Worm (Caenorhabditis elegans) whole organism, mixed stage, embryonic: Measurements from ENCODE around the gene ZK1307.8.

Source experiments
- M03D4.4 ChIP-seq: sonication (generic microtip); optimal IDR thresholded peaks from 2 replicates; lab custom pipeline; 2017; ENCODE audit warnings: mild to moderate bottlenecking, missing genetic modification characterization, missing compliant biosample characterization
- bed-3 ChIP-seq: fragments of 200-800 bp; sonication (Bioruptor generic); optimal IDR thresholded peaks from 3 replicates; lab custom pipeline; 2018; ENCODE audit warnings: mild to moderate bottlenecking, missing genetic modification characterization, moderate library complexity, missing compliant biosample characterization
- blmp-1 ChIP-seq: fragments of 150-350 bp; optimal IDR thresholded peaks from 2 replicates; lab custom pipeline; 2014; ENCODE audit warnings: missing biosample characterization, missing genetic modification characterization
- ceh-39 ChIP-seq: fragments of 150-350 bp; optimal IDR thresholded peaks from 2 replicates; lab custom pipeline; 2014; ENCODE audit warnings: missing biosample characterization, missing genetic modification characterization
- ceh-43 ChIP-seq: fragments of 200-800 bp; sonication (Bioruptor generic); optimal IDR thresholded peaks from 2 replicates; lab custom pipeline; 2018; ENCODE audit warnings: mild to moderate bottlenecking, missing genetic modification characterization, moderate library complexity, missing compliant biosample characterization
- ceh-83 ChIP-seq: fragments of 200-800 bp; sonication (Bioruptor generic); optimal IDR thresholded peaks from 2 replicates; lab custom pipeline; 2018; ENCODE audit warnings: mild to moderate bottlenecking, missing genetic modification characterization, missing compliant biosample characterization
- ces-1 ChIP-seq: fragments of 150-350 bp; optimal IDR thresholded peaks from 2 replicates; lab custom pipeline; 2014; ENCODE audit warnings: missing biosample characterization, missing genetic modification reagents, missing genetic modification characterization
- cnd-1 ChIP-seq: fragments of 200-800 bp; sonication (Bioruptor generic); optimal IDR thresholded peaks from 2 replicates; lab custom pipeline; 2018; ENCODE audit warnings: mild to moderate bottlenecking, missing genetic modification characterization, missing compliant biosample characterization
- drap-1 ChIP-seq: fragments of 200-800 bp; sonication (Bioruptor generic); optimal IDR thresholded peaks from 3 replicates; lab custom pipeline; 2018; ENCODE audit warnings: mild to moderate bottlenecking, missing genetic modification characterization, missing compliant biosample characterization
- elt-1 ChIP-seq: sonication (generic microtip); optimal IDR thresholded peaks from 2 replicates; lab custom pipeline; 2017; ENCODE audit warnings: missing genetic modification characterization, mild to moderate bottlenecking, missing compliant biosample characterization, antibody characterized with exemption, moderate library complexity, borderline replicate concordance; ENCODE audit not compliant: insufficient read depth
- elt-3 ChIP-seq: fragments of 150-350 bp; optimal IDR thresholded peaks from 2 replicates; lab custom pipeline; 2014; ENCODE audit warnings: missing biosample characterization, missing genetic modification characterization
- ham-2 ChIP-seq: fragments of 200-800 bp; sonication (Bioruptor generic); optimal IDR thresholded peaks from 2 replicates; lab custom pipeline; 2018; ENCODE audit warnings: mild to moderate bottlenecking, missing genetic modification characterization, missing compliant biosample characterization
- hlh-1 ChIP-seq: fragments of 150-350 bp; optimal IDR thresholded peaks from 2 replicates; lab custom pipeline; 2014; ENCODE audit warnings: missing biosample characterization, missing genetic modification reagents, missing genetic modification characterization
- lin-13 ChIP-seq: fragments of 150-350 bp; optimal IDR thresholded peaks from 2 replicates; lab custom pipeline; 2014; ENCODE audit warnings: missing biosample characterization, missing genetic modification characterization
- lin-32 ChIP-seq: fragments of 200-800 bp; sonication (Bioruptor generic); optimal IDR thresholded peaks from 2 replicates; lab custom pipeline; 2018; ENCODE audit warnings: mild to moderate bottlenecking, missing genetic modification characterization, missing compliant biosample characterization
- lsy-2 ChIP-seq: fragments of 150-350 bp; optimal IDR thresholded peaks from 2 replicates; lab custom pipeline; 2014; ENCODE audit warnings: missing biosample characterization, missing genetic modification characterization
- mep-1 ChIP-seq: fragments of 150-350 bp; optimal IDR thresholded peaks from 2 replicates; lab custom pipeline; 2017; ENCODE audit warnings: missing biosample characterization, missing genetic modification reagents, missing genetic modification characterization, inconsistent platforms
- mls-2 ChIP-seq: sonication (generic microtip); optimal IDR thresholded peaks from 2 replicates; lab custom pipeline; 2016; ENCODE audit warnings: mild to moderate bottlenecking, missing genetic modification characterization, moderate library complexity, missing compliant biosample characterization
- nhr-12 ChIP-seq: fragments of 150-350 bp; optimal IDR thresholded peaks from 2 replicates; lab custom pipeline; 2014; ENCODE audit warnings: missing biosample characterization, missing genetic modification characterization
- nhr-2 ChIP-seq: fragments of 150-350 bp; optimal IDR thresholded peaks from 2 replicates; lab custom pipeline; 2014; ENCODE audit warnings: missing biosample characterization, missing genetic modification characterization
- nhr-28 ChIP-seq: fragments of 150-350 bp; optimal IDR thresholded peaks from 2 replicates; lab custom pipeline; 2014; ENCODE audit warnings: missing biosample characterization, missing genetic modification characterization
- nhr-76 ChIP-seq: sonication (generic microtip); optimal IDR thresholded peaks from 2 replicates; lab custom pipeline; 2017; ENCODE audit warnings: missing biosample characterization, missing genetic modification characterization
- pha-4 ChIP-seq: fragments of 150-350 bp; optimal IDR thresholded peaks from 2 replicates; lab custom pipeline; 2018; ENCODE audit warnings: missing biosample characterization, missing genetic modification reagents, missing genetic modification characterization
- sem-2 ChIP-seq: fragments of 200-800 bp; sonication (Bioruptor generic); optimal IDR thresholded peaks from 2 replicates; lab custom pipeline; 2018; ENCODE audit warnings: mild to moderate bottlenecking, missing genetic modification characterization, missing compliant biosample characterization
- snpc-4 ChIP-seq: fragments of 150-350 bp; optimal IDR thresholded peaks from 2 replicates; lab custom pipeline; 2014; ENCODE audit warnings: missing biosample characterization, missing genetic modification characterization
- sptf-1 ChIP-seq: sonication (generic microtip); optimal IDR thresholded peaks from 2 replicates; lab custom pipeline; 2017; ENCODE audit warnings: mild to moderate bottlenecking, missing genetic modification characterization, moderate library complexity, missing compliant biosample characterization
- tbx-8 ChIP-seq: fragments of 200-800 bp; sonication (Bioruptor generic); optimal IDR thresholded peaks from 2 replicates; lab custom pipeline; 2018; ENCODE audit warnings: mild to moderate bottlenecking, missing genetic modification characterization, moderate library complexity, missing compliant biosample characterization
- unc-120 ChIP-seq: sonication (generic microtip); optimal IDR thresholded peaks from 2 replicates; lab custom pipeline; 2017; ENCODE audit warnings: missing genetic modification characterization, missing compliant biosample characterization; ENCODE audit not compliant: poor library complexity, severe bottlenecking
- unc-62 ChIP-seq: fragments of 150-350 bp; optimal IDR thresholded peaks from 2 replicates; lab custom pipeline; 2014; ENCODE audit warnings: missing biosample characterization, missing genetic modification reagents, missing genetic modification characterization
- zip-8 ChIP-seq: fragments of 150-350 bp; optimal IDR thresholded peaks from 2 replicates; lab custom pipeline; 2014; ENCODE audit warnings: missing biosample characterization, missing genetic modification characterization
- ztf-11 ChIP-seq: fragments of 150-350 bp; optimal IDR thresholded peaks from 2 replicates; lab custom pipeline; 2014; ENCODE audit warnings: missing biosample characterization, missing genetic modification characterization

The ZK1307.8 gene

DNA sequence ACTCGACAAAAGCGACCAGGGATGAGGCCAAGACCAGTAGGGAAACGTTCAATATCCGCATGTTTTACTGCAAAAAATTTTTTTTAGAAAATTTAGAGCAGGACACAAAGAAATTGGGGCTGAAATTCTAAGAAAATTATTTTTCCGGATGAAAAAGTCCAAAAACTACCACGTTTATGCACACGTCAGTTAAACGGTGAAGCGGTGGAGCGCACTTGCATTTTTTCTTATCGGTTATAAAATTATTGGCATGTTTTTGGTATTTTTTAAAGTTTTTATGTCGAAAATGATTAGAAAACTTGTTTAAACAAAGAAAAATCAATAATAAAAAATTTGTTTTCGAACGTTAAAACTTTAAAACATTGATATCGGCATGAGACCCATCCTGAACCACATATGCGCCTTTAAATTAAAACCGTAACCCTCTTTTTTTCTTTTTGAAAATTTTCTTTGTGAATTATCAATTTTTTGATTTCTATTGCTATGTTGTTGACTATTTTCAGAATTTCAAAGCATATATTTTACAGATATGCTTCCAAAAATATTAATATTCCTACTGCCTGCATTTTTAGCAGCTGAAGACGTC is at the start of gene ZK1307.8, which contains the start of gene dnj-20:
Gene ZK1307.8, plus strand, starts transcription at position 504 of the 586 bp plus-strand sequence.
Gene dnj-20, minus strand, starts transcription at position 67 of the 586 bp plus-strand sequence.
- TF ChIP-seq ztf-11 (no peak), mep-1 (peak; percentile 8), nhr-76 (tag; lab: Kevin White, UChicago) (no peak), tbx-8 (no peak), nhr-12 (no peak), lin-13 (tag; lab: Kevin White, UChicago) (no peak), bed-3 (no peak), ces-1 (GFP tag; lab: Kevin White, UChicago) (peak; percentile 10), lin-32 (no peak), ceh-39 (tag; lab: Kevin White, UChicago) (no peak)

DNA sequence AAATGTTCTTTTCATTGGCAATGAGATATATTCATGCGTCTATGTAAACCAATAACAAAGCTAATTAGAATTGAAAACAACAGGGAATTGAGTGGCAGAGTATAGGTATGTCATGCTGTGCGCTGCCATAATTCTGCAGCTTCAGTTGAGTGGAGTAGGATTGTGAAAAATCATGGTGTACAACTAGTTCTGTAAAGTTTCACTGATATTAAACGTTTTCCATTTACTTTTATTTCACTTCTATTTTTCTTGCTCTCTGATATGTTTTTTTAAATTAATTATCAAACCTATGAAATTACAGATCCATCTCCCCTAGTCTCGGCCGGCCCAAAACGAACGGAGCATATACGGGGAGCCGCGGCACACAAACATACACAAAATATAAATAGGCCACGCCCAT is 48.7 kb upstream of the ZK1307.8 start, which contains the start of gene exc-7:
Gene exc-7, plus strand, starts transcription at position 301 of the 400 bp plus-strand sequence.
- TF ChIP-seq snpc-4 (no peak), nhr-76 (tag; lab: Kevin White, UChicago) (no peak), elt-3 (tag; lab: Kevin White, UChicago) (no peak), ham-2 (GFP tag; lab: Kevin White, UChicago) (no peak), hlh-1 (tag; lab: Kevin White, UChicago) (no peak), unc-120 (tag; lab: Kevin White, UChicago) (no peak), M03D4.4 (tag; lab: Kevin White, UChicago) (no peak), blmp-1 (tag; lab: Kevin White, UChicago) (no peak), cnd-1 (tag; lab: Kevin White, UChicago) (no peak), lin-32 (no peak), unc-62 (GFP tag; lab: Kevin White, UChicago) (no peak)

DNA sequence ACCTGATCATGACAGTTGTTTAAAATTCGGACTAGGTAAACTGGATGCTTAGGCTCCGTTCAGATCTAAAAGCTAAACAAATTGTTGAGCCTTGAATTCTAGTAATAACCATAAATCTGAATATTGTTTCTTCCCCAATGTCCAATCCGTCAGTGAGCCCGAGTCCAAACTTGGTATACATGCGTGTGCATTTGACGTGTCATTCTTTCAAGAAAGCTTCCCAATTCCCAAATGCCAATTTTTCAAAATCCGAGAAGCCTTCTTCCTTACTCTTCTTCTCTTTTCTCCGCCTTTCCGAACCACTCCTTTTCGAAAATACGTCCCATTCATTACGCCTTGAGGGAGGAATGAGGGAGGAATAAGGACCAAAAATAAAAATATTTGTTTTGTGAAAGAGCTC is 47.7 kb upstream of the ZK1307.8 start:
- TF ChIP-seq drap-1 (GFP tag; lab: Kevin White, UChicago) = no peak
- no peak for TF ChIP-seq unc-120 (tag; lab: Kevin White, UChicago)
- TF ChIP-seq nhr-12 = no peak
- TF ChIP-seq lin-13 (tag; lab: Kevin White, UChicago) = no peak
- no peak for TF ChIP-seq nhr-2 (tag; lab: Kevin White, UChicago)
- no peak for TF ChIP-seq sptf-1 (tag; lab: Kevin White, UChicago)
- TF ChIP-seq blmp-1 (tag; lab: Kevin White, UChicago) = no peak
- TF ChIP-seq snpc-4 = no peak
- TF ChIP-seq pha-4 (tag; lab: Kevin White, UChicago) = no peak
- TF ChIP-seq mep-1 = no peak
- no peak for TF ChIP-seq unc-62 (GFP tag; lab: Kevin White, UChicago)
- no peak for TF ChIP-seq M03D4.4 (tag; lab: Kevin White, UChicago)
- TF ChIP-seq nhr-28 (tag; lab: Kevin White, UChicago) = no peak
- no peak for TF ChIP-seq zip-8 (tag; lab: Kevin White, UChicago)

DNA sequence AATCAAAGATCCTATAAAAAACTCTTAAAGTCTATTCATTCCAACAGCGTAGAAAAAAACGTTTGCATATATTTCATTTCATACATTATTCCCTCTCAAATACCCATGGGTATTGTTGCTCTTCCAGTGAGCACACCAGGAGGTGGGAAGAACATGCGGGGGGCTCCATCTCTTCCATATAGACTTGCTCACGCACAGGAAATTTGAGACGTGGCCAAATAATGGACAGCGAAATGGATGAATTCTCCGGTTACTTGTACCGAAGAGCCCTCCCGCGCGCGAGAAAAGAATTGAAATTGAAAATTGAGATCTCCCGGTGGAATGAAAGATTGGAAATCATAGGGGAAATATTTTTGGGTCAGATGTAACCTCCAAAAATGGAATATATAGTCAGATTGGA is 46.8 kb upstream of the ZK1307.8 start:
- no peak for TF ChIP-seq unc-120 (tag; lab: Kevin White, UChicago)
- TF ChIP-seq nhr-12 = no peak
- TF ChIP-seq nhr-76 (tag; lab: Kevin White, UChicago) = no peak
- TF ChIP-seq ztf-11 = no peak
- no peak for TF ChIP-seq sem-2
- no peak for TF ChIP-seq zip-8 (tag; lab: Kevin White, UChicago)
- TF ChIP-seq, all 35 proteins: peak for 0

DNA sequence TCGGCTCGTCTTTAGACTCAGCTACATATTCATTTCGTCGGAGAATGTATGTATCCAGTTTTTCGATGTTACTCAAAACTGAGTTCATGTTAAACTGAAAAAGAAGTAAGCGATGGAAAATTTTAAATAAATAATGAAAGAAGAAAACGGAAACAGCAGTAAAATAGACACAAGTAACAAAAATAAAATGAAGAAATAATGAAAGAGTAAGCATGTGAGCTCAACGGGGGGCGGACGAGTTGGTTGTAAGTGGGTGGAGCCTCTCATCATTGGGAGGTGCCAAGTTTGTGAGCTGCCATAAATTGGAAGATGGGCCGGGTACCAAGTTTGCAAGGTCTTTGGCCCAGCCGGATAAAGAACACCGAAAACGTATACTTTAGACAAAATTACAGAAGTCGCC is 41.0 kb upstream of the ZK1307.8 start, which contains the start of gene wee-1.1:
Gene wee-1.1, minus strand, starts transcription at position 101 of the 400 bp plus-strand sequence.
- no peak for TF ChIP-seq tbx-8
- no peak for TF ChIP-seq nhr-2 (tag; lab: Kevin White, UChicago)
- no peak for TF ChIP-seq pha-4 (tag; lab: Kevin White, UChicago)
- no peak for TF ChIP-seq ceh-43 (GFP tag; lab: Kevin White, UChicago)
- no peak for TF ChIP-seq M03D4.4 (tag; lab: Kevin White, UChicago)
- no peak for TF ChIP-seq ceh-83 (GFP tag; lab: Kevin White, UChicago)
- TF ChIP-seq hlh-1 (tag; lab: Kevin White, UChicago) = no peak
- no peak for TF ChIP-seq elt-1 (tag; lab: Kevin White, UChicago)
- no peak for TF ChIP-seq nhr-28 (tag; lab: Kevin White, UChicago)
- no peak for TF ChIP-seq ztf-11
- TF ChIP-seq lin-13 (tag; lab: Kevin White, UChicago) = no peak
- no peak for TF ChIP-seq mls-2 (tag; lab: Kevin White, UChicago)
- no peak for TF ChIP-seq zip-8 (tag; lab: Kevin White, UChicago)
- TF ChIP-seq mep-1 = no peak
- TF ChIP-seq unc-62 (GFP tag; lab: Kevin White, UChicago) = no peak
- no peak for TF ChIP-seq bed-3
- TF ChIP-seq ceh-39 (tag; lab: Kevin White, UChicago) = no peak
- no peak for TF ChIP-seq lsy-2 (tag; lab: Kevin White, UChicago)
